Worm (Caenorhabditis elegans): Measurements from ENCODE around the gene B0491.6.

Gene B0491.6

ce11 chrII:11305627-11306449, 42.3 kb downstream of the B0491.6 start, which contains the start of gene rsf-1:
Gene rsf-1 (plus strand): TSS chrII:11306399.
- TF ChIP-seq ceh-34 (tag; optimal IDR thresholded peaks at IDR 0.05) (peak; percentile 52), lin-11 (tag; optimal IDR thresholded peaks at IDR 0.05) (no peak), sox-4 (tag; optimal IDR thresholded peaks at IDR 0.05) (no peak), madf-2 (tag; optimal IDR thresholded peaks at IDR 0.05) (no peak), tbx-2 (tag; optimal IDR thresholded peaks at IDR 0.05) (peak; percentile 37), hlh-30 (tag; optimal IDR thresholded peaks at IDR 0.05; ENCODE audit: insufficient read depth) (peak; percentile 7), unc-42 (tag; optimal IDR thresholded peaks at IDR 0.05) (peak; percentile 16), fkh-10 (GFP tag; optimal IDR thresholded peaks at IDR 0.05) (no peak), pha-2 (tag; optimal IDR thresholded peaks at IDR 0.05) (no peak), ceh-18 (tag; optimal IDR thresholded peaks at IDR 0.05) (peak; percentile 21), K02D7.2 (tag; optimal IDR thresholded peaks at IDR 0.05) (no peak), ceh-31 (tag; optimal IDR thresholded peaks at IDR 0.05) (peak; percentile 27), nfya-1 (tag; optimal IDR thresholded peaks at IDR 0.05) (peak; percentile 35), tbx-7 (tag; optimal IDR thresholded peaks at IDR 0.05) (no peak)

- TF ChIP-seq dve-1 (tag; optimal IDR thresholded peaks at IDR 0.05) (no peak), ztf-16 (tag; optimal IDR thresholded peaks at IDR 0.05) (no peak), ceh-14 (tag; optimal IDR thresholded peaks at IDR 0.05) (no peak), lim-6 (tag; optimal IDR thresholded peaks at IDR 0.05) (no peak), lin-11 (tag; optimal IDR thresholded peaks at IDR 0.05) (no peak), syd-9 (tag; optimal IDR thresholded peaks at IDR 0.05) (no peak), pax-1 (tag; optimal IDR thresholded peaks at IDR 0.05) (no peak), madf-2 (tag; optimal IDR thresholded peaks at IDR 0.05) (no peak), ceh-19 (GFP tag; optimal IDR thresholded peaks at IDR 0.05) (no peak), ceh-30 (tag; optimal IDR thresholded peaks at IDR 0.05) (no peak), nhr-232 (tag; optimal IDR thresholded peaks at IDR 0.05) (no peak), pat-9 (tag; optimal IDR thresholded peaks at IDR 0.05) (no peak)
Observed at ce11 chrII:11302591-11302990, 45.6 kb downstream of the B0491.6 start, which contains the start of gene samp-1. Gene samp-1 (plus strand): TSS chrII:11302891.

- TF ChIP-seq fax-1 (tag; optimal IDR thresholded peaks at IDR 0.05) = no peak
- no peak for TF ChIP-seq pqm-1 (tag; optimal IDR thresholded peaks at IDR 0.05)
- no peak for TF ChIP-seq ceh-14 (tag; optimal IDR thresholded peaks at IDR 0.05)
- TF ChIP-seq ceh-22 (tag; optimal IDR thresholded peaks at IDR 0.05) = no peak
- TF ChIP-seq tbx-2 (tag; optimal IDR thresholded peaks at IDR 0.05) = no peak
- no peak for TF ChIP-seq dve-1 (tag; optimal IDR thresholded peaks at IDR 0.05)
- no peak for TF ChIP-seq madf-2 (tag; optimal IDR thresholded peaks at IDR 0.05)
- no peak for TF ChIP-seq ceh-31 (tag; optimal IDR thresholded peaks at IDR 0.05)
- TF ChIP-seq hlh-15 (tag; optimal IDR thresholded peaks at IDR 0.05) = no peak
- TF ChIP-seq nfya-1 (tag; optimal IDR thresholded peaks at IDR 0.05) = no peak
- TF ChIP-seq hlh-13 (GFP tag; optimal IDR thresholded peaks at IDR 0.05) = no peak
- TF ChIP-seq unc-3 (GFP tag; conservative IDR thresholded peaks at IDR 0.05) = no peak
- TF ChIP-seq unc-3 (tag; optimal IDR thresholded peaks at IDR 0.05) = no peak
- no peak for TF ChIP-seq ceh-24 (tag; optimal IDR thresholded peaks at IDR 0.05)
Observed at ce11 chrII:11301059-11301458, 47.1 kb downstream of the B0491.6 start, which contains the start of gene raga-1. Gene raga-1 (plus strand): TSS chrII:11301359.

ce11 chrII:11297217-11297738, 50.9 kb downstream of the B0491.6 start, which contains the start of gene saps-1:
Gene saps-1 (plus strand): TSS chrII:11297688.
- TF ChIP-seq K02D7.2 (tag; optimal IDR thresholded peaks at IDR 0.05) = no peak
- no peak for TF ChIP-seq Y22D7AL.16 (tag; optimal IDR thresholded peaks at IDR 0.05)
- TF ChIP-seq unc-86 (tag; optimal IDR thresholded peaks at IDR 0.05) = no peak
- TF ChIP-seq ztf-16 (tag; optimal IDR thresholded peaks at IDR 0.05) = no peak
- no peak for TF ChIP-seq eyg-1 (tag; optimal IDR thresholded peaks at IDR 0.05)
- TF ChIP-seq elt-4 (tag; optimal IDR thresholded peaks at IDR 0.05) = no peak
- no peak for TF ChIP-seq elt-2 (tag; optimal IDR thresholded peaks at IDR 0.05)
- no peak for TF ChIP-seq dmd-4 (tag; optimal IDR thresholded peaks at IDR 0.05; ENCODE audit: borderline replicate concordance)
- no peak for TF ChIP-seq ref-2 (tag; optimal IDR thresholded peaks at IDR 0.05)
- TF ChIP-seq ceh-34 (tag; optimal IDR thresholded peaks at IDR 0.05) = no peak
- no peak for TF ChIP-seq C38D4.7 (GFP tag; optimal IDR thresholded peaks at IDR 0.05)
- TF ChIP-seq sdc-2 (tag; optimal IDR thresholded peaks at IDR 0.05) = no peak
- no peak for TF ChIP-seq K09A11.1 (tag; optimal IDR thresholded peaks at IDR 0.05; ENCODE audit: insufficient read depth)
